Worm (Caenorhabditis elegans): ENCODE results near the gene ndua-8.

The ndua-8 gene

DNA sequence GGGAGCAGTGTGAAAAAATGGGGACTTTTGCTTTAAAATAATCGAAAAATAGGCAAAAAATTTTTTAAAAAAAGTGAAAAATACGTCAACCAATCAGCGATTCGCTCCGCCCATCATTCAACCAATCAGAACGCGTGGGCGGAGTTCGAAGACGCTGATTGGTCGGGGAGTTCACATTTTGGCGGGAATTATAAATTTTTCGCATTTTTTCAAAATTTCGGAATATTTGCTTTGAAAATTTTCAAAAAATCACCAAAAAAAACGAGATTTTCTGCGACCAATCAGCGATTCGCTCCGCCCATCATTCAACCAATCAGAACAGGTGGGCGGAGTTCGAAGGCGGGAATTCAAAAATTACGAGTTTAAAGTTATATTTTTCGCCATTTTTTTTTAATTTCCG is 43.6 kb downstream of the ndua-8 start:
- TF ChIP-seq fos-1 (tag; optimal IDR thresholded peaks at IDR 0.05), result no peak

DNA sequence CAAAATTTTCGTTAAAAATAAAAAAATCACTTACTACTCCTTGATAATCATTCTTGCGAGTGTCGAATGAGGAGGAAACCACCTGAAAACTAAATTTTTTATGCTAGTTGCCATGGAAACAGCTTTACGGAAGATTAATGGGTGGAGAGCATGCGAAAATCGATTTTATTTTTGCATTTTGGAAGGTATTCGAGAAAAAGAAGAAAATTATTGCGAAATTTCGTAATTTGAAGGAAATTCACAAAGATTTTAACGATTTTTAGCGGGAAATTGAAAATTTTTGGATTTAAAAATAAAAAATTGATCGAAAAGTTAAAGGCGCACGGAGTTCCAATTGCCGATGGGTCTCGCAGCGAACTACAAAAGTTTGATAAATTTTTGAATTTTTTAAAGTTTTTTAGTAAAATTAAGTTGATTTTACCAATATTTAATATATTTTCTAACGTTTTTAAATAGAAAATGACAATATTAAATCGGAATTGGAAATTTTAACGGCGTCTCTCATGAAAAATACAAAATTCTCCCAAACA is 46.8 kb downstream of the ndua-8 start, which contains the start of gene Y54F10AR.1:
Gene Y54F10AR.1, minus strand, starts transcription at position 51 of the 530 bp plus-strand sequence.
- TF ChIP-seq ceh-82 (tag; optimal IDR thresholded peaks at IDR 0.05) (no peak), F26F4.8 (GFP tag; conservative IDR thresholded peaks at IDR 0.05) (no peak), nhr-42 (GFP tag; IDR thresholded peaks at IDR 0.05) (no peak), rbr-2 (tag; optimal IDR thresholded peaks at IDR 0.05) (no peak)

DNA sequence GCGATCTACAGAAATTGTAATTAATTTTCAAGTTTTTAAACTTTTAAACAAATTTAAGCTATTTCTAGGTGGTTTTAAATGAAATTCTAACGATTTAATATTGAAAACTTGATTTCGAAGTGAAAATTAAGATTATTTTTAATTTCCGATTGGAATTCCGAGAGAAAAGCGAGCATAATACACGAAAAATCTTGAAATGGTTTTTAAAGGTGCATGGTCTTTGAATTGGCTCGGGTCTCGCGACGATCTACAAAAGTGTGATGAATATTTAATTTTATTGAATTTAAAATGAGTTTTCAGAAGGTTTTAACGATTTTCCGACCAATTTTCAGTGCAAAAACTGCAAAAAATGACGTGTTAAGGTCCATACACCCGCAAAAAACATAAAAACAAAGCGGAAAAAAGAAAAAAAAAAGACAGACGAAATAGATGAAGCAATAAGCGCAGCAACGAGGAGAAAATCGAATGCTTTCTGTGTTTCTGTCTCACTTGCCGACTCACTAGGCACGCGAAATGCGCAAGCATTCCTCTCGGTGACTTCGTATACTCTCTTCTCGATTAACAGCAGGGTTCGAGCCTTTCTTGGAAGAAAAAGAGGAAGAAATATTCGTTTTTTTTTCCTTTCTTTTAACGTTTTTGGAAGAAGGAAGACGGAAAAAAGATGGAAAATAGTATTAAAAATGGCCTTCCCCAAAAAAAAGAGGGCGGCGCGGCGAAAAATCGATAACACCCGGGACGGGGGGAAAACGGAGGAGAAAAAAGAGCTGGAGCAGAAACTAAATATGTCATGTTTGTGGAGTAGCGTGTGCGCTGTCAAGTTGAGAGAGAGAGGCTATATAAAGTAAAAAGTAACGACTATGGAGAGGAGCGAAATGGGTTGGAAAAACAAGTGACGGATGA is 47.7 kb downstream of the ndua-8 start:
- peak; percentile 65; the same call in 1 of the 2 replicates for TF ChIP-seq ceh-20 (GFP tag; IDR thresholded peaks at IDR 0.05)
- TF ChIP-seq snpc-1.2 (GFP tag; IDR thresholded peaks at IDR 0.05), result no peak
- TF ChIP-seq F26F4.8 (GFP tag; conservative IDR thresholded peaks at IDR 0.05), result no peak
- TF ChIP-seq gei-8 (GFP tag; optimal IDR thresholded peaks at IDR 0.05), result no peak
- TF ChIP-seq daf-12 (tag; optimal IDR thresholded peaks at IDR 0.05), result no peak
- TF ChIP-seq T20F7.1 (GFP tag; optimal IDR thresholded peaks at IDR 0.05), result no peak
- peak; percentile 30; the same call in 1 of the 2 replicates for TF ChIP-seq ctbp-1 (GFP tag; IDR thresholded peaks at IDR 0.05)
- TF ChIP-seq set-16 (GFP tag; IDR thresholded peaks at IDR 0.05), result no peak
- peak in 1 of 2 experiments; percentile 59 for TF ChIP-seq hif-1 (tag; optimal IDR thresholded peaks at IDR 0.05)
- no peak for TF ChIP-seq lim-7 (GFP tag; IDR thresholded peaks at IDR 0.05)
- TF ChIP-seq mes-2 (tag; optimal IDR thresholded peaks at IDR 0.05; ENCODE audit: poor library complexity, severe bottlenecking), result peak; percentile 39
- TF ChIP-seq sdz-12 (GFP tag; optimal IDR thresholded peaks at IDR 0.05), result no peak
- TF ChIP-seq dmd-6 (GFP tag; IDR thresholded peaks at IDR 0.05), result peak; percentile 51
- peak; percentile 21 to 82 for TF ChIP-seq lsy-2 (tag; optimal IDR thresholded peaks at IDR 0.05)
- TF ChIP-seq pha-4 (GFP tag; IDR thresholded peaks at IDR 0.05), result no peak
- no peak for TF ChIP-seq pha-4 (tag; optimal IDR thresholded peaks at IDR 0.05)
- peak; percentile 50 for TF ChIP-seq lin-38 (GFP tag; IDR thresholded peaks at IDR 0.05)
- no peak for TF ChIP-seq mdt-29 (GFP tag; IDR thresholded peaks at IDR 0.05)
- TF ChIP-seq T26A8.4 (GFP tag; IDR thresholded peaks at IDR 0.05), result no peak
- TF ChIP-seq ceh-28 (tag; optimal IDR thresholded peaks at IDR 0.05), result peak; percentile 67
- no peak for TF ChIP-seq snpc-4 (tag; optimal IDR thresholded peaks at IDR 0.05)
- peak; percentile 11 for TF ChIP-seq nhr-48 (tag; optimal IDR thresholded peaks at IDR 0.05)
- TF ChIP-seq lin-39 (tag; optimal IDR thresholded peaks at IDR 0.05), result no peak
- TF ChIP-seq Y75B8A.6 (GFP tag; IDR thresholded peaks at IDR 0.05), result no peak
- no peak for TF ChIP-seq jun-1 (tag; optimal IDR thresholded peaks at IDR 0.05)
- no peak for TF ChIP-seq nhr-76 (tag; optimal IDR thresholded peaks at IDR 0.05)
- TF ChIP-seq Y48G9A.11 (GFP tag; IDR thresholded peaks at IDR 0.05), result no peak
- no peak for TF ChIP-seq spr-3 (GFP tag; optimal IDR thresholded peaks at IDR 0.05)
- TF ChIP-seq unc-62 (GFP tag; optimal IDR thresholded peaks at IDR 0.05 in 1 of 2), result no peak
- no peak for TF ChIP-seq unc-62 (tag; optimal IDR thresholded peaks at IDR 0.05)
- no peak for TF ChIP-seq attf-4 (tag; optimal IDR thresholded peaks at IDR 0.05)
- no peak for TF ChIP-seq zip-2 (tag; optimal IDR thresholded peaks at IDR 0.05)
- TF ChIP-seq F49E8.2 (tag; optimal IDR thresholded peaks at IDR 0.05; ENCODE audit: borderline replicate concordance), result no peak
- no peak for TF ChIP-seq zfp-2 (tag; optimal IDR thresholded peaks at IDR 0.05)
- TF ChIP-seq R02D3.7 (tag; optimal IDR thresholded peaks at IDR 0.05), result no peak
- TF ChIP-seq pqm-1 (tag; optimal IDR thresholded peaks at IDR 0.05), result peak; percentile 37
- TF ChIP-seq ama-1 (optimal IDR thresholded peaks at IDR 0.05), result no peak
- no peak for TF ChIP-seq unc-130 (GFP tag; optimal IDR thresholded peaks at IDR 0.05)
- TF ChIP-seq ceh-62 (tag; optimal IDR thresholded peaks at IDR 0.05), result no peak
- no peak for TF ChIP-seq ceh-82 (tag; optimal IDR thresholded peaks at IDR 0.05)
- no peak for TF ChIP-seq nhr-41 (GFP tag; IDR thresholded peaks at IDR 0.05)
- no peak for TF ChIP-seq egl-27 (tag; optimal IDR thresholded peaks at IDR 0.05)
- TF ChIP-seq ces-1 (GFP tag; optimal IDR thresholded peaks at IDR 0.05), result peak; percentile 8

Data from whole organism, L4 larva.